Fruit fly (Drosophila melanogaster): ENCODE results near the gene cher.

cher gene

DNA sequence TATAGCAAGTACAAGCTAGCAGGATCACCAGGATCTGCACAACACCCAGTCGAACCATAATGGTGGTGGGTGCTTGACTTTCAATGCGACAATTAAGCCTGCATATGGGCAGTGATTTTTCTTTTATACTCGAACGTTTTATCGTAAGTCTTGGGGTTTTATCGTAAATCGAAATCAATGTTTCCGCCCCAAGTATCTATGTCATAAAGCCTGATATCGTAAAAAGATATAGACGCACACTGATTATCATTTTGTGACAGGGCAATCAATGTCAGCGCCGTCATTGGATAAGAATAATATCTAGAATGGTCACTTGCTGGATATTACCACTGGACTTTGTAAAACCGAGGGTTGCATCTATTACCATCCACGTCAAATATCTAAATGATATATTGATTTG is 5.1 kb upstream of the cher start, which contains the start of gene CG17475:
TSS of gene CG17475 (minus strand) at position 101 of the 400 bp plus-strand sequence.
- no peak for TF ChIP-seq CG33017 (tag; optimal IDR thresholded peaks at IDR 0.05)
- no peak for TF ChIP-seq cnc (optimal IDR thresholded peaks at IDR 0.05)
- no peak for TF ChIP-seq toe (GFP tag; optimal IDR thresholded peaks at IDR 0.05)
- TF ChIP-seq kay (GFP tag; ENCODE audit: borderline replicate concordance), result no peak
- TF ChIP-seq bab1 (GFP tag; optimal IDR thresholded peaks at IDR 0.05), result no peak
- no peak for TF ChIP-seq Crg-1 (GFP tag; optimal IDR thresholded peaks at IDR 0.05)
- no peak for TF ChIP-seq CG7045 (GFP tag; optimal IDR thresholded peaks at IDR 0.05)
- no peak for TF ChIP-seq Hr96 (GFP tag; optimal IDR thresholded peaks at IDR 0.05)
- TF ChIP-seq tj (GFP tag; optimal IDR thresholded peaks at IDR 0.05), result no peak
- no peak for TF ChIP-seq CG1620 (GFP tag; optimal IDR thresholded peaks at IDR 0.05)
- no peak for TF ChIP-seq ovo (GFP tag; optimal IDR thresholded peaks at IDR 0.05)
- no peak for TF ChIP-seq CG14711 (tag; optimal IDR thresholded peaks at IDR 0.05)
- TF ChIP-seq CG12768 (GFP tag; optimal IDR thresholded peaks at IDR 0.05), result no peak

dm6 chr3R:17127912-17128311 is 2.7 kb upstream of the cher start, which contains the start of gene CG31265:
CG31265 (plus strand) TSS chr3R:17128212.
- no peak for TF ChIP-seq Mnt (GFP tag; optimal IDR thresholded peaks at IDR 0.05)
- no peak for TF ChIP-seq cnc (optimal IDR thresholded peaks at IDR 0.05)
- no peak for TF ChIP-seq Clk (GFP tag; optimal IDR thresholded peaks at IDR 0.05)
- no peak for TF ChIP-seq Hr96 (GFP tag; optimal IDR thresholded peaks at IDR 0.05)
- TF ChIP-seq pad (GFP tag; optimal IDR thresholded peaks at IDR 0.05), result no peak
- no peak for TF ChIP-seq CG5204 (GFP tag; optimal IDR thresholded peaks at IDR 0.05)
- TF ChIP-seq CG7045 (GFP tag; optimal IDR thresholded peaks at IDR 0.05), result no peak
- no peak for TF ChIP-seq CG11617 (GFP tag; optimal IDR thresholded peaks at IDR 0.05)

DNA sequence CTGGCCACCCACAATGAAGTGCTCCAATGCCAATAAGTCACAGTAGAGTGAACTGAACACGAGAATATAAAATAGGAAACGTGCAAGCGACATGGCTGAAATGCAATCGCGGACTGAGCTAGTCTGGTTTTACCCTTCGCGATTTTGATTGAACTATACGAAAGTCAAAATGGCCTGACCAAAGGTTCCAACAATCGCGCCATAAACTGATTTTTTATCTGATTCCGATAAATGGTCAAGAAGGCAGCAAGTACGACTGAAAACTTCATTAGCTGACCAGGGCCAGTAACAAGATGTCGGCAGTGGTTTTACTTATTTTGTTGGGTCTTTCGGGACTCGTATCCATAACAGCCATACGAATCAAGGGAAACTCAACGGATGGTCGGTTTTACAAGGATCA is 1.6 kb upstream of the cher start, which contains the start of the genes CG17477 and CG31269:
TSS of gene CG17477 (minus strand) at position 101 of the 400 bp plus-strand sequence.
TSS of gene CG31269 (plus strand) at position 289 of the 400 bp plus-strand sequence.
- no peak for TF ChIP-seq cnc (optimal IDR thresholded peaks at IDR 0.05)
- TF ChIP-seq bab1 (GFP tag; optimal IDR thresholded peaks at IDR 0.05), result no peak
- no peak for TF ChIP-seq CG1620 (GFP tag; optimal IDR thresholded peaks at IDR 0.05)
- no peak for TF ChIP-seq toe (GFP tag; optimal IDR thresholded peaks at IDR 0.05)
- no peak for TF ChIP-seq CG5204 (GFP tag; optimal IDR thresholded peaks at IDR 0.05)
- TF ChIP-seq ovo (GFP tag; optimal IDR thresholded peaks at IDR 0.05), result no peak
- no peak for TF ChIP-seq CG7101 (tag; optimal IDR thresholded peaks at IDR 0.05)
- TF ChIP-seq Crg-1 (GFP tag; optimal IDR thresholded peaks at IDR 0.05), result no peak
- no peak for TF ChIP-seq Clk (GFP tag; optimal IDR thresholded peaks at IDR 0.05)
- TF ChIP-seq pad (GFP tag; optimal IDR thresholded peaks at IDR 0.05), result no peak
- no peak for TF ChIP-seq tj (GFP tag; optimal IDR thresholded peaks at IDR 0.05)
- TF ChIP-seq Mnt (GFP tag; optimal IDR thresholded peaks at IDR 0.05), result no peak
- TF ChIP-seq CG11617 (GFP tag; optimal IDR thresholded peaks at IDR 0.05), result no peak
- TF ChIP-seq CG7045 (GFP tag; optimal IDR thresholded peaks at IDR 0.05), result no peak
- TF ChIP-seq cic (GFP tag; optimal IDR thresholded peaks at IDR 0.05), result no peak
- no peak for TF ChIP-seq CG14711 (tag; optimal IDR thresholded peaks at IDR 0.05)
- TF ChIP-seq Hr96 (GFP tag; optimal IDR thresholded peaks at IDR 0.05), result no peak
- no peak for TF ChIP-seq kay (GFP tag; ENCODE audit: borderline replicate concordance)
- no peak for TF ChIP-seq CG33017 (tag; optimal IDR thresholded peaks at IDR 0.05)
- TF ChIP-seq CG12768 (GFP tag; optimal IDR thresholded peaks at IDR 0.05), result no peak

DNA sequence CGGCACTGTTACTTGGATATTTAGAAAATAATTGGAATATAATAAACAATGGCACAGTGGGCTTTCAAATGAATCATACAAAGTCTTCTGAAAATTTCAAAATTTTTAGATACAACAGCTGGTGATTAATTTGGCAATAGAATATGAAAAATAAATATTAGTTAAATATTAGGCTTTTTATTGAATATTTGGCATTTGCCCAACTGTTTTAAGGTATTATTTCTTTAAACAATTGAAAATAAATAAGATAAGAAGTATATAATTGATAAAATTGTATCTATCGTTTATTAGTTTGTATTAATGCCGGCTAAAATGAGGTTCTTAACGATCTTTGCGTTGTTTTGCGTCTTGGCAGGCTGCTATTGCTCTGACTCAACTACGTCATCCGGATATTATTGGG is 1.0 kb downstream of the cher start, which contains the start of gene CG45079:
TSS of gene CG45079 (plus strand) at position 301 of the 400 bp plus-strand sequence.
- TF ChIP-seq CG33017 (tag; optimal IDR thresholded peaks at IDR 0.05), result no peak
- no peak for TF ChIP-seq CG11617 (GFP tag; optimal IDR thresholded peaks at IDR 0.05)
- no peak for TF ChIP-seq CG7045 (GFP tag; optimal IDR thresholded peaks at IDR 0.05)

DNA sequence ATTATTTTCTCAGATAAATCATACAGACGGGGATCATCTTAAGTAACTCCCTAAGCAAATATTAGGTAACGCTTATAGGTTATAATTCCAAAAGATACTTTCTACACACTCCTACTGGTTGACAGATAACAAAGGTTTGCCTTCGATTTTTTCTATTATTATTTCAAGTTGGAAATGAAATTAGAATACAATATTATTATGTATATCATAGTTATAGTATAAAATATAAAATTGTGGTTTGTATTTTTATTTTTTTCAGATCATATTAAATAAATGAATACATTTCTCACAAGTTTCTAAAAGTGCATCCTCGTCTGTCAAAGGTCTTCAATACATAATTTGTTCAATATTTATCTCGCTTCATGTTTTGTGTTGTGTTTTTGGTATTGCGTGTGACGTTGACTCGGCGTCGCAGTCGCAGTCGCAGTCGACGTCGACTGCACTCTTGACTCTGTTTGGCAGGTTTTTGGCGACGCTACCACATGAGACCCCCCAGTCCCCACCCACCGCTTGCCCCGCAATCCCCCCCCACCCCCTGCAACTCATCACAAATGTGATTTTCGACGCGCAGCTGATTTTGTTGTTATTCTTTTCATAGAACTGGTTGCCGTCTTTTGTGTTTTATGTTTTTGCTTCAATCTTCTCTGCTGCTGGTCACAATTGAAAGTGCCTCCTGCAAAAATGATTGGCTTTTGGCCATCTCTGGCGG is 2.2 kb downstream of the cher start:
- TF ChIP-seq tj (GFP tag; optimal IDR thresholded peaks at IDR 0.05), result no peak
- no peak for TF ChIP-seq CG7101 (tag; optimal IDR thresholded peaks at IDR 0.05)
- TF ChIP-seq Crg-1 (GFP tag; optimal IDR thresholded peaks at IDR 0.05), result no peak
- no peak for TF ChIP-seq pad (GFP tag; optimal IDR thresholded peaks at IDR 0.05)
- TF ChIP-seq Clk (GFP tag; optimal IDR thresholded peaks at IDR 0.05), result no peak
- TF ChIP-seq bab1 (GFP tag; optimal IDR thresholded peaks at IDR 0.05), result no peak

DNA sequence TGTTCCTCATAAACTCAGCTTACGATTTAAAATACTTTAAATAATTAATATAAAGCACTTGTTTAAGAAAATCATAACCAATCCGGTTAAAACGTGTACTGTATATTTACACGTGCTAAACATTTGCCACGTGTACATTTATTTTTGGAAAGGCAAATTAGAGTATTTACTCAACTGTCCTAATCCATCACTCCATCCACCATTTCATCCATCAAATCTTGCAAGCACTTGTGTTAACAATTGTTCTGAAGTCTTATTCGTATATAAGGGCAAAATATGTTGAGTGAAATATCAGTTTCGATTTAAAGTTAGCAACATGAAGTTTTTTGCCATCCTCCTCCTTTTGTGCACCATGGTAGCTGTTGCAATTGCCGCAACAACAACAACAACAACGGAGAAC is 3.9 kb downstream of the cher start, which contains the start of gene CG42779:
TSS of gene CG42779 (plus strand) at position 301 of the 400 bp plus-strand sequence.
- TF ChIP-seq tj (GFP tag; optimal IDR thresholded peaks at IDR 0.05), result no peak
- no peak for TF ChIP-seq CG11617 (GFP tag; optimal IDR thresholded peaks at IDR 0.05)
- TF ChIP-seq cic (GFP tag; optimal IDR thresholded peaks at IDR 0.05), result no peak
- no peak for TF ChIP-seq Mnt (GFP tag; optimal IDR thresholded peaks at IDR 0.05)
- no peak for TF ChIP-seq Clk (GFP tag; optimal IDR thresholded peaks at IDR 0.05)
- no peak for TF ChIP-seq CG33017 (tag; optimal IDR thresholded peaks at IDR 0.05)
- TF ChIP-seq CG14711 (tag; optimal IDR thresholded peaks at IDR 0.05), result no peak
- no peak for TF ChIP-seq CG1620 (GFP tag; optimal IDR thresholded peaks at IDR 0.05)
- TF ChIP-seq bab1 (GFP tag; optimal IDR thresholded peaks at IDR 0.05), result no peak

DNA sequence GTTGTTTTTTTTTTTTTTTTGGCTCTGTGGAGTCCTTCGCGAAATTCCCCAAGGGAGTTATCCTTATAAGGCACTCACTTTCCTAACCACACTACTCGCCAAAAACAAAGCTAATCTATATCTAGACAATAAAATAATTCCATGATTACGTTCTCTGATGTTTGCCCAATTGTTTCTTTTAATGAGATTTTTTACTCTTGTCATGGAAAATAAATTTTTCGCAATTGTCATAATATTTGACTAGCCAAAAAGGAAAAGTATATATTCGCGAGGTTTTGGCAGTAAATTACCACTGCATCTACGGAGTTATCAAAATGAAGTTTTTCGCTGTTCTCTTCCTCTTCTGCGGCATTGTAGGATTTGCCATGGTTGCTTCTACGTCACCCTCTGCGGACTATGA is 5.0 kb downstream of the cher start, which contains the start of gene CG34278:
TSS of gene CG34278 (plus strand) at position 301 of the 400 bp plus-strand sequence.
- TF ChIP-seq tj (GFP tag; optimal IDR thresholded peaks at IDR 0.05), result no peak

Measured in whole organism, adult.